Fruit fly (Drosophila melanogaster) whole organism, wandering third instar larva: Measurements from ENCODE around the gene smog.
A peak's percentile ranks its signal among the peaks of the same experiment; 100 is the strongest.

Source experiments
- Abd-B ChIP-seq: fragments of >200 bp; optimal IDR thresholded peaks from 2 replicates; lab custom pipeline; 2017; ENCODE audit warnings: missing biosample characterization, missing genetic modification characterization
- CG32264 ChIP-seq: fragments of 200-800 bp; sonication (Bioruptor generic); optimal IDR thresholded peaks from 2 replicates; lab custom pipeline; 2016; ENCODE audit warnings: missing biosample characterization, missing genetic modification characterization
- CG9705 ChIP-seq: fragments of 200-800 bp; sonication (Bioruptor generic); optimal IDR thresholded peaks from 2 replicates; lab custom pipeline; 2018; ENCODE audit warnings: missing biosample characterization, mild to moderate bottlenecking, missing genetic modification characterization
- CrebA ChIP-seq: fragments of 200-800 bp; sonication (Bioruptor generic); optimal IDR thresholded peaks from 2 replicates; lab custom pipeline; 2016; ENCODE audit warnings: missing biosample characterization, mild to moderate bottlenecking, missing genetic modification characterization, borderline replicate concordance
- Dfd ChIP-seq: fragments of >200 bp; optimal IDR thresholded peaks from 2 replicates; lab custom pipeline; 2017; ENCODE audit warnings: missing biosample characterization, missing genetic modification characterization
- Dif ChIP-seq: fragments of 200-275, 200-300 bp; sonication (Bioruptor generic); optimal IDR thresholded peaks from 2 replicates; lab custom pipeline; 2018; ENCODE audit warnings: missing biosample characterization, missing genetic modification characterization; ENCODE audit not compliant: partially characterized antibody
- HLH106 ChIP-seq: fragments of 200-800 bp; optimal IDR thresholded peaks from 3 replicates; lab custom pipeline; 2019; ENCODE audit warnings: missing biosample characterization, mild to moderate bottlenecking, missing genetic modification characterization, moderate library complexity
- Hnf4 ChIP-seq: fragments of 200-800 bp; sonication (Bioruptor generic); optimal IDR thresholded peaks from 2 replicates; lab custom pipeline; 2016; ENCODE audit warnings: missing biosample characterization, mild to moderate bottlenecking, missing genetic modification characterization
- Hr78 ChIP-seq: fragments of >200 bp; optimal IDR thresholded peaks from 2 replicates; lab custom pipeline; 2017; ENCODE audit warnings: missing biosample characterization, missing genetic modification characterization
- Jra ChIP-seq: sonication (Bioruptor generic); optimal IDR thresholded peaks from 2 replicates; lab custom pipeline; 2016; ENCODE audit warnings: missing biosample characterization, missing genetic modification characterization
- Mio ChIP-seq: sonication (Bioruptor generic); optimal IDR thresholded peaks from 2 replicates; lab custom pipeline; 2016; ENCODE audit warnings: missing biosample characterization, missing genetic modification characterization
- Myc ChIP-seq: fragments of >200 bp; optimal IDR thresholded peaks from 2 replicates; lab custom pipeline; 2017
- N ChIP-seq: fragments of >200 bp; optimal IDR thresholded peaks from 2 replicates; lab custom pipeline; 2018; ENCODE audit warnings: missing biosample characterization, missing external identifiers, missing genetic modification characterization
- OdsH ChIP-seq: fragments of 200-800 bp; sonication (Bioruptor generic); optimal IDR thresholded peaks from 2 replicates; lab custom pipeline; 2016; ENCODE audit warnings: missing biosample characterization, mild to moderate bottlenecking, missing genetic modification characterization
- Rel ChIP-seq, 2 experiments: fragments of 200-800 bp; sonication (Bioruptor generic) in 1 of 2; optimal IDR thresholded peaks; 2 replicates in 1 of 2; 3 replicates in 1 of 2; lab custom pipeline; 2016 to 2019; ENCODE audit warnings: mild to moderate bottlenecking in 2 of 2, missing biosample characterization in 2 of 2, missing genetic modification characterization in 2 of 2, moderate library complexity in 1 of 2
- Sp1 ChIP-seq: fragments of 200-800 bp; sonication (Bioruptor generic); optimal IDR thresholded peaks from 3 replicates; lab custom pipeline; 2019; ENCODE audit warnings: missing biosample characterization, mild to moderate bottlenecking, missing genetic modification characterization, moderate library complexity
- br ChIP-seq: fragments of 200-800 bp; sonication (Bioruptor generic); optimal IDR thresholded peaks from 2 replicates; lab custom pipeline; 2016; ENCODE audit warnings: missing biosample characterization, missing genetic modification characterization
- brk ChIP-seq: fragments of 200-800 bp; sonication (Bioruptor generic); optimal IDR thresholded peaks from 2 replicates; lab custom pipeline; 2016; ENCODE audit warnings: missing biosample characterization, mild to moderate bottlenecking, missing genetic modification characterization
- dl ChIP-seq, 2 experiments: fragments of 175-275, 200-275 bp in 1 of 2; fragments of 200-275 bp in 1 of 2; sonication (Bioruptor generic); optimal IDR thresholded peaks; lab custom pipeline; 2018; ENCODE audit warnings: mild to moderate bottlenecking in 2 of 2, missing biosample characterization in 2 of 2, missing genetic modification characterization in 2 of 2, moderate library complexity in 2 of 2; ENCODE audit not compliant: partially characterized antibody in 2 of 2, insufficient read depth in 1 of 2
- dmrt93B ChIP-seq: fragments of 200-800 bp; sonication (Bioruptor generic); optimal IDR thresholded peaks from 2 replicates; lab custom pipeline; 2018; ENCODE audit warnings: missing biosample characterization, mild to moderate bottlenecking, missing genetic modification characterization
- dsf ChIP-seq: sonication (Bioruptor generic); optimal IDR thresholded peaks from 2 replicates; lab custom pipeline; 2016; ENCODE audit warnings: missing biosample characterization, missing genetic modification characterization, borderline replicate concordance
- ey ChIP-seq: fragments of 200-800 bp; sonication (Bioruptor generic); optimal IDR thresholded peaks from 2 replicates; lab custom pipeline; 2016; ENCODE audit warnings: missing biosample characterization, missing genetic modification characterization
- foxo ChIP-seq, 2 experiments: fragments of 200-800 bp; sonication (Bioruptor generic); optimal IDR thresholded peaks; 2 replicates in 1 of 2; 3 replicates in 1 of 2; lab custom pipeline; 2016 to 2017; ENCODE audit warnings: missing biosample characterization in 2 of 2, missing genetic modification characterization in 2 of 2
- fru ChIP-seq: fragments of 200-800 bp; sonication (Bioruptor generic); optimal IDR thresholded peaks from 3 replicates; lab custom pipeline; 2016; ENCODE audit warnings: missing biosample characterization, mild to moderate bottlenecking, missing genetic modification characterization
- h ChIP-seq: fragments of 200-800 bp; sonication (Bioruptor generic); optimal IDR thresholded peaks from 3 replicates; lab custom pipeline; 2016; ENCODE audit warnings: missing biosample characterization, mild to moderate bottlenecking, missing genetic modification characterization
- jim ChIP-seq: fragments of 175-275, 200-325 bp; sonication (Bioruptor generic); optimal IDR thresholded peaks from 2 replicates; lab custom pipeline; 2016; ENCODE audit warnings: missing biosample characterization, mild to moderate bottlenecking, missing genetic modification characterization
- lola ChIP-seq: fragments of >200 bp; optimal IDR thresholded peaks from 2 replicates; lab custom pipeline; 2017; ENCODE audit warnings: missing biosample characterization, missing genetic modification characterization
- pan ChIP-seq: fragments of >200 bp; optimal IDR thresholded peaks from 2 replicates; lab custom pipeline; 2017
- psq ChIP-seq: fragments of 200-800 bp; sonication (Bioruptor generic); optimal IDR thresholded peaks from 3 replicates; lab custom pipeline; 2017; ENCODE audit warnings: missing biosample characterization, mild to moderate bottlenecking, missing genetic modification characterization, moderate library complexity
- rgr ChIP-seq: fragments of 200-800 bp; sonication (Bioruptor generic); optimal IDR thresholded peaks from 3 replicates; lab custom pipeline; 2016; ENCODE audit warnings: missing biosample characterization, mild to moderate bottlenecking, missing genetic modification characterization
- sage ChIP-seq: fragments of 200-800 bp; sonication (Bioruptor generic); optimal IDR thresholded peaks from 2 replicates; lab custom pipeline; 2016; ENCODE audit warnings: missing biosample characterization, mild to moderate bottlenecking, missing genetic modification characterization
- sv ChIP-seq: fragments of 200-800 bp; sonication (Bioruptor generic); optimal IDR thresholded peaks from 3 replicates; lab custom pipeline; 2016; ENCODE audit warnings: missing biosample characterization, missing genetic modification characterization
- woc ChIP-seq: sonication (Bioruptor generic); optimal IDR thresholded peaks from 2 replicates; lab custom pipeline; 2016; ENCODE audit warnings: missing biosample characterization, mild to moderate bottlenecking, missing genetic modification characterization

smog gene

dm6 chr2L:4905365-4906280 is 53.0 kb downstream of the smog start:
- TF ChIP-seq ey (no peak), Myc (lab: Kevin White, UChicago) (no peak), woc (GFP tag; lab: Kevin White, UChicago) (no peak), jim (GFP tag; lab: Kevin White, UChicago) (no peak), sv (GFP tag; lab: Kevin White, UChicago) (no peak), sage (GFP tag; lab: Kevin White, UChicago) (no peak), pan (lab: Kevin White, UChicago) (no peak), brk (no peak), lola (no peak), N (GFP tag; lab: Kevin White, UChicago) (no peak), Mio (no peak), Hr78 (GFP tag; lab: Kevin White, UChicago) (no peak), rgr (GFP tag; lab: Kevin White, UChicago) (no peak), Jra (GFP tag; lab: Kevin White, UChicago) (no peak), CG9705 (GFP tag; lab: Kevin White, UChicago) (no peak), h (GFP tag; lab: Kevin White, UChicago) (no peak), CG32264 (GFP tag; lab: Kevin White, UChicago) (no peak), HLH106 (tag; lab: Kevin White, UChicago) (no peak)

dm6 chr2L:4906546-4907250 is 54.0 kb downstream of the smog start, which contains the start of gene snsl:
TSS of gene snsl (minus strand) at chr2L:4906762.
- TF ChIP-seq lola: no peak
- TF ChIP-seq Mio: no peak
- TF ChIP-seq Dif (GFP tag; lab: Kevin White, UChicago): no peak
- no peak for TF ChIP-seq dmrt93B (GFP tag; lab: Kevin White, UChicago)
- no peak for TF ChIP-seq Hnf4 (GFP tag; lab: Kevin White, UChicago)
- TF ChIP-seq fru (GFP tag; lab: Kevin White, UChicago): peak; percentile 84
- TF ChIP-seq Dfd (GFP tag; lab: Kevin White, UChicago): no peak
- TF ChIP-seq CG9705 (GFP tag; lab: Kevin White, UChicago): no peak
- TF ChIP-seq sv (GFP tag; lab: Kevin White, UChicago): no peak
- no peak for TF ChIP-seq woc (GFP tag; lab: Kevin White, UChicago)
- TF ChIP-seq Abd-B (GFP tag; lab: Kevin White, UChicago): no peak
- peak; percentile 72 for TF ChIP-seq psq (GFP tag; lab: Kevin White, UChicago)
- TF ChIP-seq br: no peak
- TF ChIP-seq jim (GFP tag; lab: Kevin White, UChicago): no peak
- TF ChIP-seq rgr (GFP tag; lab: Kevin White, UChicago): peak; percentile 53
- no peak for TF ChIP-seq CrebA (GFP tag; lab: Kevin White, UChicago)
- peak; percentile 61 for TF ChIP-seq OdsH
- TF ChIP-seq HLH106 (tag; lab: Kevin White, UChicago): peak; percentile 72
- TF ChIP-seq foxo (GFP tag; optimal IDR thresholded peaks at IDR 0.05; lab: Kevin White, UChicago): peak in 1 of 2 experiments; percentile 72
- no peak for TF ChIP-seq dsf (GFP tag; lab: Kevin White, UChicago)
- TF ChIP-seq dl (GFP tag; optimal IDR thresholded peaks at IDR 0.05; lab: Kevin White, UChicago; ENCODE audit: insufficient read depth in 1 of 2, partially characterized antibody in 2 of 2): no peak
- no peak for TF ChIP-seq brk
- TF ChIP-seq Rel (GFP tag; optimal IDR thresholded peaks at IDR 0.05; lab: Kevin White, UChicago): no peak
- no peak for TF ChIP-seq Rel (tag; optimal IDR thresholded peaks at IDR 0.05; lab: Kevin White, UChicago)
- no peak for TF ChIP-seq Hr78 (GFP tag; lab: Kevin White, UChicago)
- peak; percentile 19 for TF ChIP-seq ey
- peak; percentile 17 for TF ChIP-seq h (GFP tag; lab: Kevin White, UChicago)
- TF ChIP-seq N (GFP tag; lab: Kevin White, UChicago): no peak
- TF ChIP-seq Sp1 (GFP tag; lab: Kevin White, UChicago): peak; percentile 82
- no peak for TF ChIP-seq Myc (lab: Kevin White, UChicago)
- TF ChIP-seq, all 38 proteins: peak for 9
